Worm (Caenorhabditis elegans) whole organism, young adult: ENCODE measurements around the gene tbc-3.

Experiments
- ceh-58 ChIP-seq: fragments of 200-800 bp; sonication (Bioruptor generic); IDR thresholded peaks from 2 replicates; pipeline ENCODE4 v1.3.6; 2022; ENCODE audit warnings: missing genetic modification characterization, missing compliant biosample characterization
- dpl-1 ChIP-seq: fragments of 150-350 bp; optimal IDR thresholded peaks from 2 replicates; lab custom pipeline; 2014; ENCODE audit warnings: missing biosample characterization, missing genetic modification reagents, missing genetic modification characterization
- ekl-4 ChIP-seq: fragments of 200-800 bp; sonication (Bioruptor generic); IDR thresholded peaks from 2 replicates; pipeline ENCODE4 v1.3.6; 2022; ENCODE audit warnings: missing genetic modification reagents, missing genetic modification characterization, missing compliant biosample characterization
- mel-28 ChIP-seq: sonication (generic microtip); optimal IDR thresholded peaks from 2 replicates; lab custom pipeline; 2016; ENCODE audit warnings: borderline replicate concordance, mild to moderate bottlenecking, missing genetic modification characterization, missing compliant biosample characterization
- unc-62 ChIP-seq: fragments of 150-350 bp; optimal IDR thresholded peaks from 2 replicates; lab custom pipeline; 2014; ENCODE audit warnings: missing biosample characterization, missing genetic modification reagents, missing genetic modification characterization

- TF ChIP-seq dpl-1: no peak
- TF ChIP-seq mel-28 (tag; lab: Kevin White, UChicago): no peak
- TF ChIP-seq ceh-58 (GFP tag; lab: Robert Waterston, UW): no peak
- TF ChIP-seq unc-62 (GFP tag; lab: Kevin White, UChicago): no peak
- TF ChIP-seq ekl-4 (GFP tag; lab: Robert Waterston, UW): no peak
Observed at ce11 chrIV:9875646-9876045, 23.2 kb upstream of the tbc-3 start.
